Fruit fly (Drosophila melanogaster): ENCODE results near the gene RpS14a.

Gene RpS14a

DNA sequence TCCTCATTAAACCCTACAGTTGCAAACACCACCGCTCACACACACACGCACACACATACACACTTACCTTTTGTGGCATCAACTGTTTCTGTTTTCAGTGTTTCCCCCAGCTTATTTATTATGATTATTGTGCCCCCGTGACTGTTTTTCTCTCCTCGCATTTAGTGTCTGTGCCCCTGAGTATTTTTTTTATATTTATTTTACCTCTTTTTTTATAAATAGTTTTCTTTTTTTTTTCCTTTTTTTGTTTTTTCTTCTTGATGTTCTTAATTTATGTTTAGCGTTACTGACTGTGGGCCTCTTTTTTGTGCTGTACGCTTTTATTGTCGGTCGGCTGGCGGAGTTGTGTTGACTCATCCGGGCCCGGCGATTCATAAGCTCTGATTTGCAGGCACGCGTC is 47.2 kb downstream of the RpS14a start:
- TF ChIP-seq cnc (optimal IDR thresholded peaks at IDR 0.05): no peak
- TF ChIP-seq CG12768 (GFP tag; optimal IDR thresholded peaks at IDR 0.05): no peak
- no peak for TF ChIP-seq pad (GFP tag; optimal IDR thresholded peaks at IDR 0.05)
- TF ChIP-seq Mnt (GFP tag; optimal IDR thresholded peaks at IDR 0.05): no peak
- TF ChIP-seq kay (GFP tag; ENCODE audit: borderline replicate concordance): no peak
- no peak for TF ChIP-seq CG14711 (tag; optimal IDR thresholded peaks at IDR 0.05)
- TF ChIP-seq bab1 (GFP tag; optimal IDR thresholded peaks at IDR 0.05): no peak
- TF ChIP-seq CG33017 (tag; optimal IDR thresholded peaks at IDR 0.05): no peak
- TF ChIP-seq CG11617 (GFP tag; optimal IDR thresholded peaks at IDR 0.05): no peak
- TF ChIP-seq tj (GFP tag; optimal IDR thresholded peaks at IDR 0.05): no peak
- no peak for TF ChIP-seq Clk (GFP tag; optimal IDR thresholded peaks at IDR 0.05)
- TF ChIP-seq cic (GFP tag; optimal IDR thresholded peaks at IDR 0.05): no peak
